Worm (Caenorhabditis elegans): ENCODE results near the gene srd-48.

The srd-48 gene

ce11 chrX:12362951-12363486 is 27.1 kb downstream of the srd-48 start (continued):
- TF ChIP-seq gei-8 (GFP tag; optimal IDR thresholded peaks at IDR 0.05), result peak; percentile 75
- TF ChIP-seq nhr-11 (tag; optimal IDR thresholded peaks at IDR 0.05), result peak; percentile 97
- peak; percentile 76 for TF ChIP-seq tag-97 (GFP tag; IDR thresholded peaks at IDR 0.05)
- TF ChIP-seq unc-130 (GFP tag; optimal IDR thresholded peaks at IDR 0.05), result no peak
- TF ChIP-seq snpc-4 (tag; optimal IDR thresholded peaks at IDR 0.05), result peak; percentile 50
- peak; percentile 65 to 100 for TF ChIP-seq unc-62 (GFP tag; optimal IDR thresholded peaks at IDR 0.05 in 1 of 2)
- peak; percentile 96 for TF ChIP-seq unc-62 (tag; optimal IDR thresholded peaks at IDR 0.05)
- TF ChIP-seq nhr-77 (tag; optimal IDR thresholded peaks at IDR 0.05), result peak; percentile 100
- TF ChIP-seq dve-1 (tag; optimal IDR thresholded peaks at IDR 0.05; ENCODE audit: insufficient read depth), result peak; percentile 100
- TF ChIP-seq lin-1 (GFP tag; IDR thresholded peaks at IDR 0.05), result peak; percentile 92
- TF ChIP-seq F26F4.8 (GFP tag; conservative IDR thresholded peaks at IDR 0.05), result no peak
- TF ChIP-seq snpc-1.2 (GFP tag; IDR thresholded peaks at IDR 0.05), result no peak
- peak; percentile 9 for TF ChIP-seq daf-12 (tag; optimal IDR thresholded peaks at IDR 0.05)
- TF ChIP-seq ctbp-1 (GFP tag; IDR thresholded peaks at IDR 0.05), result peak; percentile 98
- TF ChIP-seq ZK337.2 (GFP tag; IDR thresholded peaks at IDR 0.05), result peak; percentile 83; the same call in 1 of the 2 replicates
- peak; percentile 64; the same call in 1 of the 2 replicates for TF ChIP-seq dmd-9 (GFP tag; IDR thresholded peaks at IDR 0.05)
- peak; percentile 99 for TF ChIP-seq hmg-1.1 (GFP tag; IDR thresholded peaks at IDR 0.05)
- peak; percentile 29 to 68 for TF ChIP-seq ZK546.5 (tag; optimal IDR thresholded peaks at IDR 0.05)
- peak; percentile 94 for TF ChIP-seq lin-29 (GFP tag; IDR thresholded peaks at IDR 0.05)
- peak; percentile 13 for TF ChIP-seq lin-15B (tag; optimal IDR thresholded peaks at IDR 0.05)
- TF ChIP-seq aha-1 (tag), result peak; percentile 99
- peak; percentile 66 for TF ChIP-seq dpl-1 (GFP tag; optimal IDR thresholded peaks at IDR 0.05)
- TF ChIP-seq dmd-8 (GFP tag; IDR thresholded peaks at IDR 0.05), result 0 out of 2 replicates have a peak, but pooled peaks have one; percentile 5
- peak; percentile 50 for TF ChIP-seq attf-4 (tag; optimal IDR thresholded peaks at IDR 0.05)
- peak; percentile 56 for TF ChIP-seq ztf-11 (tag; optimal IDR thresholded peaks at IDR 0.05)
- TF ChIP-seq Y5F2A.4 (GFP tag; optimal IDR thresholded peaks at IDR 0.05), result peak; percentile 90
- TF ChIP-seq hif-1 (tag; optimal IDR thresholded peaks at IDR 0.05), result peak; percentile 71 to 85
- TF ChIP-seq T20F7.1 (GFP tag; optimal IDR thresholded peaks at IDR 0.05), result peak; percentile 94
- no peak for TF ChIP-seq aly-2 (tag; optimal IDR thresholded peaks at IDR 0.05)
- TF ChIP-seq mxl-2 (GFP tag; conservative IDR thresholded peaks at IDR 0.05), result peak; percentile 83
- TF ChIP-seq nhr-6 (tag; optimal IDR thresholded peaks at IDR 0.05), result peak; percentile 97
- TF ChIP-seq ceh-44 (GFP tag; IDR thresholded peaks at IDR 0.05), result 0 out of 2 replicates have a peak, but pooled peaks have one; percentile 32
- TF ChIP-seq Y75B8A.6 (GFP tag; IDR thresholded peaks at IDR 0.05), result no peak
- peak; percentile 98 for TF ChIP-seq nhr-10 (tag; optimal IDR thresholded peaks at IDR 0.05)
- TF ChIP-seq Y105C5A.15 (GFP tag; IDR thresholded peaks at IDR 0.05), result peak; percentile 70; the same call in 1 of the 2 replicates
- peak; percentile 98 for TF ChIP-seq ceh-28 (tag; optimal IDR thresholded peaks at IDR 0.05)
- peak; percentile 100 for TF ChIP-seq fkh-10 (GFP tag; optimal IDR thresholded peaks at IDR 0.05)
- peak; percentile 40 for TF ChIP-seq ceh-62 (tag; optimal IDR thresholded peaks at IDR 0.05)

- TF ChIP-seq sdz-12 (GFP tag; optimal IDR thresholded peaks at IDR 0.05) (no peak), pha-4 (GFP tag; IDR thresholded peaks at IDR 0.05) (no peak), pha-4 (tag; optimal IDR thresholded peaks at IDR 0.05) (no peak), lin-1 (GFP tag; IDR thresholded peaks at IDR 0.05) (no peak), F44E2.7 (GFP tag; IDR thresholded peaks at IDR 0.05) (no peak)
Observed at ce11 chrX:12364804-12365203, 28.9 kb downstream of the srd-48 start, which contains the start of gene F19H6.5. Gene F19H6.5, minus strand, starts transcription at chrX:12364904.
